Worm (Caenorhabditis elegans) whole organism, midembryonic: Measurements from ENCODE around the gene frpr-21.

Experiments used
- T22C8.4 ChIP-seq: fragments of 200-800 bp; sonication (Bioruptor generic); IDR thresholded peaks from 2 replicates; pipeline ENCODE4 v1.3.6; 2022; ENCODE audit warnings: missing genetic modification characterization, missing compliant biosample characterization
- cog-1 ChIP-seq: sonication (generic microtip); optimal IDR thresholded peaks from 2 replicates; lab custom pipeline; 2016; ENCODE audit warnings: missing genetic modification characterization, missing compliant biosample characterization
- flt-1 ChIP-seq: fragments of 200-800 bp; sonication (Bioruptor generic); IDR thresholded peaks from 2 replicates; pipeline ENCODE4 v1.3.6; 2022; ENCODE audit warnings: missing genetic modification characterization, missing compliant biosample characterization
- klf-2 ChIP-seq: fragments of 200-800 bp; sonication (Bioruptor generic); conservative IDR thresholded peaks from 2 replicates; pipeline ENCODE4 v1.3.6; 2022; ENCODE audit warnings: missing genetic modification reagents, missing genetic modification characterization, missing compliant biosample characterization
- med-1 ChIP-seq: sonication (generic microtip); optimal IDR thresholded peaks from 2 replicates; lab custom pipeline; 2017; ENCODE audit warnings: missing genetic modification characterization, mild to moderate bottlenecking, missing compliant biosample characterization, antibody characterized with exemption, missing genetic modification reagents; ENCODE audit not compliant: insufficient read depth
- ref-1 ChIP-seq: fragments of 200-800 bp; sonication (Bioruptor generic); conservative IDR thresholded peaks from 2 replicates; pipeline ENCODE4 v1.3.6; 2022; ENCODE audit warnings: missing genetic modification reagents, missing genetic modification characterization, missing compliant biosample characterization
- tab-1 ChIP-seq: fragments of 200-800 bp; sonication (Bioruptor generic); IDR thresholded peaks from 2 replicates; pipeline ENCODE4 v1.3.6; 2022; ENCODE audit warnings: missing genetic modification characterization, missing compliant biosample characterization
- ztf-23 ChIP-seq: fragments of 200-800 bp; sonication (Bioruptor generic); IDR thresholded peaks from 2 replicates; pipeline ENCODE4 v1.3.6; 2022; ENCODE audit warnings: missing genetic modification reagents, missing genetic modification characterization, missing compliant biosample characterization
- ztf-29 ChIP-seq: fragments of 200-800 bp; sonication (Bioruptor generic); IDR thresholded peaks from 2 replicates; pipeline ENCODE4 v1.3.6; 2022; ENCODE audit warnings: missing genetic modification reagents, missing genetic modification characterization, missing compliant biosample characterization

The frpr-21 gene

ce11 chrII:10421941-10422340 is at the start of gene frpr-21:
TSS of gene frpr-21 (minus strand) at chrII:10422041.
- TF ChIP-seq ztf-29 (GFP tag; lab: Robert Waterston, UW) (no peak), klf-2 (GFP tag; lab: Robert Waterston, UW) (no peak), cog-1 (tag; lab: Kevin White, UChicago) (no peak), ref-1 (GFP tag; lab: Robert Waterston, UW) (no peak), ztf-23 (no peak), T22C8.4 (GFP tag; lab: Robert Waterston, UW) (no peak), flt-1 (GFP tag; lab: Robert Waterston, UW) (no peak), med-1 (GFP tag; lab: Kevin White, UChicago) (no peak), tab-1 (GFP tag; lab: Robert Waterston, UW) (no peak)

- TF ChIP-seq T22C8.4 (GFP tag; lab: Robert Waterston, UW) (no peak), cog-1 (tag; lab: Kevin White, UChicago) (no peak)
Measured at ce11 chrII:10471247-10471646, 49.4 kb upstream of the frpr-21 start, which contains the start of gene ZK666.1. TSS of gene ZK666.1 (minus strand) at chrII:10471347.

DNA sequence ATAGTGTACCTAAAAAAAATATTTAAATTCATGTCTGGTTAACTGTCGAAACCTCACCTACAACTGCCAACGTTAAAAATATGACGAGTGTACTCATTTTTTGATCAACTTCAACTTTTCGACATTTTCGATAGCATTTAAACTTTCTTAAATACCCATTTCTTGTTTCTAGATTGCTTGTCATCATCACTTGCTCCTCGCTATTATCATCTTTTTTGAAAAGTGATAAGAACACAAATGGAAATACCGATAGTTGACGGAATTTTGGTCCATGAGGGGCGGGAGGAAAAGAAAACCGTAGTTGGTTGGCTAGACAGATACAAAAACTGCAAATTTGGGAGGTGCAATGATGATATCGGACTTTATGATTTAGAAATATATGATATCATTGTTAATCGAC is 48.3 kb upstream of the frpr-21 start, which contains the start of gene clec-143:
Gene clec-143, minus strand, starts transcription at position 139 of the 400 bp plus-strand sequence.
- TF ChIP-seq ref-1 (GFP tag; lab: Robert Waterston, UW), result no peak
- no peak for TF ChIP-seq ztf-23
- TF ChIP-seq tab-1 (GFP tag; lab: Robert Waterston, UW), result no peak
- TF ChIP-seq ztf-29 (GFP tag; lab: Robert Waterston, UW), result no peak
- TF ChIP-seq flt-1 (GFP tag; lab: Robert Waterston, UW), result no peak
- TF ChIP-seq klf-2 (GFP tag; lab: Robert Waterston, UW), result no peak
- no peak for TF ChIP-seq T22C8.4 (GFP tag; lab: Robert Waterston, UW)
- no peak for TF ChIP-seq med-1 (GFP tag; lab: Kevin White, UChicago)
- TF ChIP-seq cog-1 (tag; lab: Kevin White, UChicago), result no peak

ce11 chrII:10466552-10466951 is 44.7 kb upstream of the frpr-21 start, which contains the start of gene tnc-2:
TSS of gene tnc-2 (plus strand) at chrII:10466852.
- no peak for TF ChIP-seq klf-2 (GFP tag; lab: Robert Waterston, UW)
- no peak for TF ChIP-seq cog-1 (tag; lab: Kevin White, UChicago)
- TF ChIP-seq med-1 (GFP tag; lab: Kevin White, UChicago), result no peak
- no peak for TF ChIP-seq ztf-23
- TF ChIP-seq ref-1 (GFP tag; lab: Robert Waterston, UW), result no peak
- TF ChIP-seq flt-1 (GFP tag; lab: Robert Waterston, UW), result no peak
- TF ChIP-seq T22C8.4 (GFP tag; lab: Robert Waterston, UW), result no peak
- TF ChIP-seq tab-1 (GFP tag; lab: Robert Waterston, UW), result no peak
- no peak for TF ChIP-seq ztf-29 (GFP tag; lab: Robert Waterston, UW)

- TF ChIP-seq klf-2 (GFP tag; lab: Robert Waterston, UW), result no peak
- TF ChIP-seq med-1 (GFP tag; lab: Kevin White, UChicago), result no peak
- no peak for TF ChIP-seq tab-1 (GFP tag; lab: Robert Waterston, UW)
- TF ChIP-seq flt-1 (GFP tag; lab: Robert Waterston, UW), result no peak
- TF ChIP-seq ref-1 (GFP tag; lab: Robert Waterston, UW), result no peak
- TF ChIP-seq T22C8.4 (GFP tag; lab: Robert Waterston, UW), result no peak
- TF ChIP-seq ztf-29 (GFP tag; lab: Robert Waterston, UW), result no peak
- no peak for TF ChIP-seq cog-1 (tag; lab: Kevin White, UChicago)
- no peak for TF ChIP-seq ztf-23
Measured at ce11 chrII:10464230-10464920, 42.5 kb upstream of the frpr-21 start, which contains the start of the genes ZK673.6 and sdz-37. TSS of gene ZK673.6 (minus strand) at chrII:10464330. TSS of gene sdz-37 (plus strand) at chrII:10464870.

DNA sequence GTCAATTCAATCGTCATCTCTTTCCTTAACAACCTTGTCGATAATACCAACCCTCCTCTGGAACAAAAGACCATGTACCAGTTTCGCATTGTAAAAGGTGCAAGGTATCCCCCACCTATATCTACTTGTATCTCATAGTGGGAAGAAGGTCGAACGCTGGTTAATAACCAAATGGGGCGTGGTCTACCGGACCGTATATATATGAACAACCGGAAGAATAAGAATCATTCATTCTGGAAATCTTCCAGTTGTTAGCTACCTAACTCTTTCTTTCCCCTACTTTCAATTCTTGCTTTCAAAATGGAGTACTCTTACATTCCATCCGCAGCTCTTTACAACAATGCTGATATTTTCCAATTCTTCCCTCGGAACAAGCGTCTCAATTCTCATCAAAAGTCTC is 39.4 kb upstream of the frpr-21 start, which contains the start of gene ZK673.5:
Gene ZK673.5, plus strand, starts transcription at position 301 of the 400 bp plus-strand sequence.
- TF ChIP-seq ztf-23 (no peak), ztf-29 (GFP tag; lab: Robert Waterston, UW) (no peak), klf-2 (GFP tag; lab: Robert Waterston, UW) (no peak), ref-1 (GFP tag; lab: Robert Waterston, UW) (no peak), T22C8.4 (GFP tag; lab: Robert Waterston, UW) (no peak), tab-1 (GFP tag; lab: Robert Waterston, UW) (no peak), med-1 (GFP tag; lab: Kevin White, UChicago) (no peak), flt-1 (GFP tag; lab: Robert Waterston, UW) (no peak), cog-1 (tag; lab: Kevin White, UChicago) (no peak)

ce11 chrII:10456979-10457378 is 35.1 kb upstream of the frpr-21 start, which contains the start of gene ZK673.11:
TSS of gene ZK673.11 (plus strand) at chrII:10457279.
- TF ChIP-seq T22C8.4 (GFP tag; lab: Robert Waterston, UW) (no peak), cog-1 (tag; lab: Kevin White, UChicago) (no peak), flt-1 (GFP tag; lab: Robert Waterston, UW) (no peak), med-1 (GFP tag; lab: Kevin White, UChicago) (no peak), ref-1 (GFP tag; lab: Robert Waterston, UW) (no peak), ztf-23 (no peak), ztf-29 (GFP tag; lab: Robert Waterston, UW) (no peak), tab-1 (GFP tag; lab: Robert Waterston, UW) (no peak), klf-2 (GFP tag; lab: Robert Waterston, UW) (no peak)

DNA sequence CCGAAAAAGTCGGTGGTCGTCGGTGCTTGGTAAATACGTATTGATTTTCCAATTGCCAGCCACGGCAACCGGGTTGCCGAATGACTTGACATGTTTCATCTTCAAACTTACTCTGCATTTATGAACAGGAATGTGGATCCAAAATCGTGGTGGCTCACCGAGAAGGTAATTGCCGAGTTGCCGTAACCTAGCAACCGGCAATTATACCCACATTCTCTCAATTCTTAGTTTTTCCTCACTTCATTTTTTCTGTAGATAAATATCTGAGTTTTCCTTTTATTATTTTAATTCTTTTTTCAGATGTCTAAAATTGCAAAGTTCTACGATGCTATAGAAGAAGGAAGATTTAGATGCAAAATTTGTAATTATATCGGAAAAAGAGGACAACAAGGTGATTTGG is 30.8 kb upstream of the frpr-21 start, which contains the start of gene ZK673.4:
Gene ZK673.4, plus strand, starts transcription at position 301 of the 400 bp plus-strand sequence.
- TF ChIP-seq med-1 (GFP tag; lab: Kevin White, UChicago) (no peak), ztf-23 (no peak)

- TF ChIP-seq cog-1 (tag; lab: Kevin White, UChicago) (no peak), T22C8.4 (GFP tag; lab: Robert Waterston, UW) (no peak), tab-1 (GFP tag; lab: Robert Waterston, UW) (no peak), ztf-29 (GFP tag; lab: Robert Waterston, UW) (no peak)
Measured at ce11 chrII:10450335-10450734, 28.5 kb upstream of the frpr-21 start.
